Worm (Caenorhabditis elegans): ENCODE data around the gene Y75B8A.13.

DNA sequence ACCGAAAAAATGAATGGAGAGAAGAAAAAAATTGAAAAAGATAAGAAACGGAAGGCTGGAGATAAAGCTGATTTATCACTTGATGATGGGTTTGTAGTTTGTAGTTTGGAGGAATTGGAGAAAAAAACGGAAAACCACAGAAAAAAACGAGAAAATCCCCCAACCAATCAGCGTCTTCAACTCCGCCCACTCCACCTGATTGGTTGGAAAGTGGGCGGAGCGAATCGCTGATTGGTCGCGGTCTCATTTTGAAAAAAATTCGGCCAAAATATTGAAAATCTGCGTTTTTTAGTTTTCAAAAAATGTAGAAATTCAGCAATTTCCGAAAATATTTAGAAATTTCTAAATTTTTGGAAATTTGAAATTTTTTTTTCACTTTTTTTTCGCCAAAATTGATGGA, 59.7 kb downstream of the Y75B8A.13 start:
- no peak for TF ChIP-seq dmd-6 (GFP tag; IDR thresholded peaks at IDR 0.05)
- TF ChIP-seq dmd-8 (GFP tag; IDR thresholded peaks at IDR 0.05) = no peak
- TF ChIP-seq Y48G9A.11 (GFP tag; IDR thresholded peaks at IDR 0.05) = no peak

Measured in whole organism, L4 larva.